Worm (Caenorhabditis elegans) whole organism, L4/young adult: ENCODE measurements around the gene Y41C4A.7.

Experiments used
- W03F9.2 ChIP-seq: fragments of 150-350 bp; optimal IDR thresholded peaks from 2 replicates; lab custom pipeline; 2014; ENCODE audit warnings: missing biosample characterization, missing genetic modification characterization
- dao-5 ChIP-seq: sonication (generic microtip); optimal IDR thresholded peaks from 2 replicates; lab custom pipeline; 2016; ENCODE audit warnings: missing genotype, missing genetic modification characterization, moderate library complexity, missing compliant biosample characterization
- him-1 ChIP-seq: sonication (generic microtip); optimal IDR thresholded peaks from 2 replicates; lab custom pipeline; 2016; ENCODE audit warnings: missing genotype, missing genetic modification reagents, missing genetic modification characterization, missing compliant biosample characterization

DNA sequence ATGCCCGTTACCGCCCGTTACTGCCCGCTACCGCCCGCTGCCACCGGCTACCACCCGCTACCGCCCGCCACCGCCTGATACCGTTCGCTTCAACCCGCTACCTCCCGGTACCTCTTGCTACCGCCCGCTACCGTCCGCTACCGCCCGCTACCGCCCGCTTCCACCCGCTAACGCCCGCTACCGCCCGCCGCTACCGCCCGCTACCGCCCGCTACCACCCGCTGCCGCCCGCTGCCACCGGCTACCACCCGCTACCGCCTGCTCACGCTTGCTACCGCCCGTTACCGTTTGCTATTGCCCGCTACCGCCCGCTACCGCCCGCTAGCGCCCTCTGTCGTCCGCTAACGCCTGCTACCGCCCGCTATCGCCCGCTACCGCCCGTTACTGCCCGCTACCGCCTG is 3.2 kb downstream of the Y41C4A.7 start:
- TF ChIP-seq dao-5 (tag; lab: Kevin White, UChicago) (no peak), W03F9.2 (tag; lab: Kevin White, UChicago) (no peak), him-1 (tag; lab: Kevin White, UChicago) (no peak)
